Worm (Caenorhabditis elegans): Measurements from ENCODE around the gene ZK813.6.
A peak's percentile ranks its signal among the peaks of the same experiment; 100 is the strongest.

Gene ZK813.6

DNA sequence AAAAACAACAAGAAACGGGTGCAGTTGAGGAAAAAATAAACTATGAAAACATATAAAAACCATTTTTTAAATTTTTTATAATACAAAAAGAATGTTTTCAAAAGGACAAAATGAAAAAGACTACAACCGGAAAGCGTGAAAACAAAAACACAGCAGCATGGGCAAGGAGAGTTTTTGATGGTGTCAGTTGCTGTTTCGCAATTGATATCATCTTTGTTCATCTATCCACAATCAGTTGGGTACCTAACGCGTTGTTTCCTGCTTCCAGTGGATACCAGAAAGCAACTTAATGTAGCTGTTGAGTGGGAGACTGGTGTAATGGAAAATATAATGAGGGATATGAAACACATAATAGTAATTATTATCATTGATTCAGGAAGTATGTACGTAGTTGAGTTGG is 15.2 kb downstream of the ZK813.6 start:
- TF ChIP-seq nhr-237 (tag; optimal IDR thresholded peaks at IDR 0.05): no peak
- no peak for TF ChIP-seq nhr-28 (tag; optimal IDR thresholded peaks at IDR 0.05)
- no peak for TF ChIP-seq nhr-12 (tag; optimal IDR thresholded peaks at IDR 0.05)
- TF ChIP-seq elt-1 (tag; optimal IDR thresholded peaks at IDR 0.05): no peak
- TF ChIP-seq ceh-16 (tag; optimal IDR thresholded peaks at IDR 0.05): no peak
- TF ChIP-seq ZK546.5 (tag; optimal IDR thresholded peaks at IDR 0.05): no peak
- TF ChIP-seq ceh-28 (tag; optimal IDR thresholded peaks at IDR 0.05): no peak
- no peak for TF ChIP-seq mdl-1 (tag; optimal IDR thresholded peaks at IDR 0.05)
- TF ChIP-seq nhr-11 (tag; optimal IDR thresholded peaks at IDR 0.05): no peak
- no peak for TF ChIP-seq skn-1 (tag; optimal IDR thresholded peaks at IDR 0.05)
- TF ChIP-seq ztf-4 (tag; optimal IDR thresholded peaks at IDR 0.05): no peak
- no peak for TF ChIP-seq elt-3 (tag; optimal IDR thresholded peaks at IDR 0.05)
- TF ChIP-seq R02D3.7 (tag; optimal IDR thresholded peaks at IDR 0.05): no peak
- TF ChIP-seq jun-1 (tag; optimal IDR thresholded peaks at IDR 0.05): no peak
- no peak for TF ChIP-seq elt-2 (tag; optimal IDR thresholded peaks at IDR 0.05)
- no peak for TF ChIP-seq nhr-76 (tag; optimal IDR thresholded peaks at IDR 0.05)
- TF ChIP-seq nhr-43 (tag; optimal IDR thresholded peaks at IDR 0.05; ENCODE audit: poor library complexity, severe bottlenecking): no peak
- no peak for TF ChIP-seq lin-15B (tag; optimal IDR thresholded peaks at IDR 0.05)
- no peak for TF ChIP-seq fkh-2 (tag; optimal IDR thresholded peaks at IDR 0.05)
- TF ChIP-seq tbx-2 (tag; optimal IDR thresholded peaks at IDR 0.05): no peak

DNA sequence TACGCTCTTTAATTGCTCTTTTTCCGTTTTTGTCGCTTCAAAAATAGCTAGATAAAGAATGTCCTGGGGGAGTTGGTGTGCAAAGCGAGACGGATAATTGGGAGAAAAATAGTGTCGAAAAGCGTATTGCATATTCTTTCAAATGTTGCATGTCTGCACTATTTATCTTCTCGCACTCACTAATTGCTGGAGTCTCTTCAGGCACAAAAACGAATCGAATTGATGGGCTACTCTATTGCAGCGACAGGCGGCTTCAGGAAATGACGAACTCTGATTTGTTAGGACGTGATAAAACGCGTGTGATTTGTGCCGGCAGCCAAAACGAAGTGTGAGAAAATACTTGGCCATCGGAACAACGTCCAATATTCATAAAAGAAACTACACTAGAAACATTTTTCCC is 15.7 kb downstream of the ZK813.6 start:
- TF ChIP-seq egl-5 (tag; optimal IDR thresholded peaks at IDR 0.05): no peak
- TF ChIP-seq lin-39 (tag; optimal IDR thresholded peaks at IDR 0.05): peak; percentile 59

DNA sequence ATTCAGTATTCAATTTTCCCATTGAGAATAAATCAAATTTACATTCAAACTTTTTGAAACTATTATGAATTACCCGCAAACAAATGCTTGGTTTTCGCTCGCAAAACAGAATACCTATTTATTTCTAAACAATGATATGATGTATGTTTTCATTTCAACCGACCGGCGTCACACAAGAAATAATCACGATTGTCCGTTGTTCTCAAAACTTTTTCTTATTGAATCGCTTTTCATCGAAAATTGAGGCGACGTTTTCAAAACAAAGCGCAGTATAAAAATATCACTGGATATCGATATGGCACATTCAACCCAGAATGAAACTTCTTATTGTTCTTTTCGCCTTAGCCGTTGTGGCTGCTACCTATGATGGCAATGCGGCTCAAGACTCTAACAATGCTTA is 16.9 kb downstream of the ZK813.6 start, which contains the start of gene ZK813.3:
ZK813.3 (plus strand) TSS at position 301 of the 400 bp plus-strand sequence.
- no peak for TF ChIP-seq nfya-1 (tag; optimal IDR thresholded peaks at IDR 0.05; ENCODE audit: insufficient read depth)
- TF ChIP-seq egl-5 (tag; optimal IDR thresholded peaks at IDR 0.05): no peak

ce11 chrX:3443526-3443925 is 18.9 kb downstream of the ZK813.6 start, which contains the start of gene ZK813.2:
TSS of gene ZK813.2 (plus strand) at chrX:3443826.
- no peak for TF ChIP-seq tbx-2 (tag; optimal IDR thresholded peaks at IDR 0.05)
- no peak for TF ChIP-seq nhr-11 (tag; optimal IDR thresholded peaks at IDR 0.05)
- no peak for TF ChIP-seq nhr-23 (tag; optimal IDR thresholded peaks at IDR 0.05)
- TF ChIP-seq nhr-77 (tag; optimal IDR thresholded peaks at IDR 0.05): no peak
- no peak for TF ChIP-seq ztf-4 (tag; optimal IDR thresholded peaks at IDR 0.05)
- TF ChIP-seq ztf-11 (tag; optimal IDR thresholded peaks at IDR 0.05): no peak
- no peak for TF ChIP-seq elt-3 (tag; optimal IDR thresholded peaks at IDR 0.05)
- TF ChIP-seq fkh-10 (GFP tag; optimal IDR thresholded peaks at IDR 0.05): no peak
- no peak for TF ChIP-seq nhr-237 (tag; optimal IDR thresholded peaks at IDR 0.05)
- no peak for TF ChIP-seq ceh-9 (tag; optimal IDR thresholded peaks at IDR 0.05)
- no peak for TF ChIP-seq egl-5 (tag; optimal IDR thresholded peaks at IDR 0.05)

- no peak for TF ChIP-seq mml-1 (tag; optimal IDR thresholded peaks at IDR 0.05)
- no peak for TF ChIP-seq nhr-23 (tag; optimal IDR thresholded peaks at IDR 0.05)
- no peak for TF ChIP-seq unc-62 (GFP tag; optimal IDR thresholded peaks at IDR 0.05)
- no peak for TF ChIP-seq nhr-237 (tag; optimal IDR thresholded peaks at IDR 0.05)
- no peak for TF ChIP-seq hmg-11 (tag; optimal IDR thresholded peaks at IDR 0.05)
- no peak for TF ChIP-seq skn-1 (tag; optimal IDR thresholded peaks at IDR 0.05)
- no peak for TF ChIP-seq ceh-28 (tag; optimal IDR thresholded peaks at IDR 0.05)
- no peak for TF ChIP-seq nhr-76 (tag; optimal IDR thresholded peaks at IDR 0.05)
- TF ChIP-seq nhr-28 (tag; optimal IDR thresholded peaks at IDR 0.05): no peak
- no peak for TF ChIP-seq ama-1 (optimal IDR thresholded peaks at IDR 0.05)
- TF ChIP-seq zag-1 (tag; optimal IDR thresholded peaks at IDR 0.05): no peak
- TF ChIP-seq ceh-9 (tag; optimal IDR thresholded peaks at IDR 0.05): no peak
- no peak for TF ChIP-seq egl-27 (tag; optimal IDR thresholded peaks at IDR 0.05)
- no peak for TF ChIP-seq lin-15B (tag; optimal IDR thresholded peaks at IDR 0.05)
These were observed 19.9 kb downstream of the ZK813.6 start, which contains the start of gene ZK813.7 for ce11 chrX:3444514-3444913. TSS of gene ZK813.7 (plus strand) at chrX:3444814.

Measured in whole organism, L3 larva.